Worm (Caenorhabditis elegans): ENCODE results near the gene sfrp-1.

Gene sfrp-1

ce11 chrIV:6431582-6431981, 29.3 kb upstream of the sfrp-1 start, which contains the start of gene acp-7:
Gene acp-7, minus strand, starts transcription at chrIV:6431682.
- TF ChIP-seq scrt-1 (GFP tag; IDR thresholded peaks at IDR 0.05) (no peak), hnd-1 (tag; optimal IDR thresholded peaks at IDR 0.05) (no peak)

- TF ChIP-seq tra-4 (tag; optimal IDR thresholded peaks at IDR 0.05) (no peak), ama-1 (optimal IDR thresholded peaks at IDR 0.05) (no peak), ceh-36 (tag; optimal IDR thresholded peaks at IDR 0.05) (no peak), scrt-1 (GFP tag; IDR thresholded peaks at IDR 0.05) (no peak), ceh-13 (GFP tag; optimal IDR thresholded peaks at IDR 0.05) (no peak), hmbx-1 (tag; optimal IDR thresholded peaks at IDR 0.05) (no peak), F13C5.2 (tag; optimal IDR thresholded peaks at IDR 0.05) (no peak), pes-1 (GFP tag; IDR thresholded peaks at IDR 0.05) (no peak)
These were observed 25.0 kb upstream of the sfrp-1 start for ce11 chrIV:6427223-6427622.

- TF ChIP-seq ets-7 (tag; optimal IDR thresholded peaks at IDR 0.05), result no peak
- TF ChIP-seq flt-1 (GFP tag; IDR thresholded peaks at IDR 0.05), result no peak
- no peak for TF ChIP-seq hnd-1 (tag; optimal IDR thresholded peaks at IDR 0.05)
- no peak for TF ChIP-seq sea-1 (GFP tag; conservative IDR thresholded peaks at IDR 0.05)
- no peak for TF ChIP-seq scrt-1 (GFP tag; IDR thresholded peaks at IDR 0.05)
- no peak for TF ChIP-seq tra-4 (tag; optimal IDR thresholded peaks at IDR 0.05)
- TF ChIP-seq ama-1 (optimal IDR thresholded peaks at IDR 0.05), result no peak
- TF ChIP-seq tbx-37 (GFP tag; conservative IDR thresholded peaks at IDR 0.05), result no peak
- no peak for TF ChIP-seq hmbx-1 (tag; optimal IDR thresholded peaks at IDR 0.05)
These were observed 24.0 kb upstream of the sfrp-1 start, which contains the start of gene acp-6 for ce11 chrIV:6426089-6426715. Gene acp-6, minus strand, starts transcription at chrIV:6426139.

- TF ChIP-seq tbx-37 (GFP tag; conservative IDR thresholded peaks at IDR 0.05), result no peak
- no peak for TF ChIP-seq ets-7 (tag; optimal IDR thresholded peaks at IDR 0.05)
- no peak for TF ChIP-seq flt-1 (GFP tag; IDR thresholded peaks at IDR 0.05)
- TF ChIP-seq hmg-4 (GFP tag; optimal IDR thresholded peaks at IDR 0.05), result no peak
- TF ChIP-seq ceh-36 (tag; optimal IDR thresholded peaks at IDR 0.05), result no peak
- no peak for TF ChIP-seq sea-1 (GFP tag; conservative IDR thresholded peaks at IDR 0.05)
- TF ChIP-seq pes-1 (GFP tag; IDR thresholded peaks at IDR 0.05), result no peak
- TF ChIP-seq F13C5.2 (tag; optimal IDR thresholded peaks at IDR 0.05), result no peak
- TF ChIP-seq hmbx-1 (tag; optimal IDR thresholded peaks at IDR 0.05), result no peak
- TF ChIP-seq tbx-11 (GFP tag; IDR thresholded peaks at IDR 0.05), result no peak
- TF ChIP-seq B0310.2 (tag; optimal IDR thresholded peaks at IDR 0.05), result no peak
- no peak for TF ChIP-seq ceh-13 (GFP tag; optimal IDR thresholded peaks at IDR 0.05)
- no peak for TF ChIP-seq tra-4 (tag; optimal IDR thresholded peaks at IDR 0.05)
- no peak for TF ChIP-seq aly-1 (tag; optimal IDR thresholded peaks at IDR 0.05)
- TF ChIP-seq scrt-1 (GFP tag; IDR thresholded peaks at IDR 0.05), result no peak
- TF ChIP-seq ama-1 (optimal IDR thresholded peaks at IDR 0.05), result no peak
- no peak for TF ChIP-seq hnd-1 (tag; optimal IDR thresholded peaks at IDR 0.05)
These were observed 19.0 kb upstream of the sfrp-1 start, which contains the start of gene puf-11 for ce11 chrIV:6421183-6421635. Gene puf-11, plus strand, starts transcription at chrIV:6421585.

- TF ChIP-seq tbx-37 (GFP tag; conservative IDR thresholded peaks at IDR 0.05), result no peak
- no peak for TF ChIP-seq ceh-36 (tag; optimal IDR thresholded peaks at IDR 0.05)
- no peak for TF ChIP-seq hnd-1 (tag; optimal IDR thresholded peaks at IDR 0.05)
- TF ChIP-seq hmbx-1 (tag; optimal IDR thresholded peaks at IDR 0.05), result no peak
- no peak for TF ChIP-seq ceh-13 (GFP tag; optimal IDR thresholded peaks at IDR 0.05)
- TF ChIP-seq ets-7 (tag; optimal IDR thresholded peaks at IDR 0.05), result no peak
- TF ChIP-seq flt-1 (GFP tag; IDR thresholded peaks at IDR 0.05), result no peak
- TF ChIP-seq tbx-11 (GFP tag; IDR thresholded peaks at IDR 0.05), result no peak
- TF ChIP-seq pes-1 (GFP tag; IDR thresholded peaks at IDR 0.05), result no peak
- no peak for TF ChIP-seq F13C5.2 (tag; optimal IDR thresholded peaks at IDR 0.05)
- TF ChIP-seq sea-1 (GFP tag; conservative IDR thresholded peaks at IDR 0.05), result no peak
- TF ChIP-seq B0310.2 (tag; optimal IDR thresholded peaks at IDR 0.05), result no peak
- no peak for TF ChIP-seq hmg-4 (GFP tag; optimal IDR thresholded peaks at IDR 0.05)
- no peak for TF ChIP-seq tra-4 (tag; optimal IDR thresholded peaks at IDR 0.05)
- no peak for TF ChIP-seq ama-1 (optimal IDR thresholded peaks at IDR 0.05)
- TF ChIP-seq scrt-1 (GFP tag; IDR thresholded peaks at IDR 0.05), result no peak
- no peak for TF ChIP-seq aly-1 (tag; optimal IDR thresholded peaks at IDR 0.05)
These were observed 16.9 kb upstream of the sfrp-1 start, which contains the start of the genes Y73B6BL.23 and htp-2 for ce11 chrIV:6419031-6419582. Gene Y73B6BL.23, minus strand, starts transcription at chrIV:6419081. Gene htp-2, plus strand, starts transcription at chrIV:6419522.

ce11 chrIV:6417612-6418011, 15.4 kb upstream of the sfrp-1 start:
- no peak for TF ChIP-seq pes-1 (GFP tag; IDR thresholded peaks at IDR 0.05)
- no peak for TF ChIP-seq ceh-13 (GFP tag; optimal IDR thresholded peaks at IDR 0.05)
- TF ChIP-seq tra-4 (tag; optimal IDR thresholded peaks at IDR 0.05), result no peak
- TF ChIP-seq tbx-37 (GFP tag; conservative IDR thresholded peaks at IDR 0.05), result no peak
- TF ChIP-seq ets-7 (tag; optimal IDR thresholded peaks at IDR 0.05), result no peak
- TF ChIP-seq hnd-1 (tag; optimal IDR thresholded peaks at IDR 0.05), result no peak
- TF ChIP-seq hmg-4 (GFP tag; optimal IDR thresholded peaks at IDR 0.05), result no peak
- no peak for TF ChIP-seq F13C5.2 (tag; optimal IDR thresholded peaks at IDR 0.05)
- no peak for TF ChIP-seq scrt-1 (GFP tag; IDR thresholded peaks at IDR 0.05)
- TF ChIP-seq ama-1 (optimal IDR thresholded peaks at IDR 0.05), result no peak
- TF ChIP-seq flt-1 (GFP tag; IDR thresholded peaks at IDR 0.05), result no peak
- no peak for TF ChIP-seq hmbx-1 (tag; optimal IDR thresholded peaks at IDR 0.05)
- no peak for TF ChIP-seq sea-1 (GFP tag; conservative IDR thresholded peaks at IDR 0.05)
- no peak for TF ChIP-seq ceh-36 (tag; optimal IDR thresholded peaks at IDR 0.05)

- TF ChIP-seq ets-7 (tag; optimal IDR thresholded peaks at IDR 0.05) (no peak), B0310.2 (tag; optimal IDR thresholded peaks at IDR 0.05) (no peak), F13C5.2 (tag; optimal IDR thresholded peaks at IDR 0.05) (no peak), ceh-36 (tag; optimal IDR thresholded peaks at IDR 0.05) (no peak), ama-1 (optimal IDR thresholded peaks at IDR 0.05) (no peak), sea-1 (GFP tag; conservative IDR thresholded peaks at IDR 0.05) (no peak), tra-4 (tag; optimal IDR thresholded peaks at IDR 0.05) (no peak)
These were observed 14.3 kb upstream of the sfrp-1 start, which contains the start of gene Y73B6BL.22 for ce11 chrIV:6416553-6416952. Gene Y73B6BL.22, minus strand, starts transcription at chrIV:6416653.
